Fruit fly (Drosophila melanogaster) whole organism, prepupa: ENCODE measurements around the gene CG12992.

Experiments used
- CG10631 ChIP-seq: fragments of 200-800 bp; sonication (Bioruptor generic); optimal IDR thresholded peaks from 2 replicates; lab custom pipeline; 2016; ENCODE audit warnings: missing biosample characterization, missing genetic modification characterization
- CG11294 ChIP-seq: fragments of 200-800 bp; sonication (Bioruptor generic); IDR thresholded peaks from 2 replicates; pipeline ENCODE4 v1.3.6; 2022; ENCODE audit warnings: missing biosample characterization, missing genetic modification characterization
- CG15336 ChIP-seq: fragments of 200-800 bp; sonication (Bioruptor generic); IDR thresholded peaks from 2 replicates; pipeline ENCODE4 v1.3.6; 2022; ENCODE audit warnings: missing biosample characterization, missing genetic modification characterization
- CG1621 ChIP-seq: fragments of 200-800 bp; sonication (Bioruptor generic); optimal IDR thresholded peaks from 3 replicates; lab custom pipeline; 2018; ENCODE audit warnings: missing biosample characterization, mild to moderate bottlenecking, missing genetic modification characterization
- CG16779 ChIP-seq: fragments of 200-800 bp; sonication (Bioruptor generic); optimal IDR thresholded peaks from 3 replicates; lab custom pipeline; 2017; ENCODE audit warnings: missing biosample characterization, mild to moderate bottlenecking, missing genetic modification characterization
- CG31627 ChIP-seq: fragments of 200-800 bp; sonication (Bioruptor generic); optimal IDR thresholded peaks from 3 replicates; lab custom pipeline; 2016; ENCODE audit warnings: missing biosample characterization, missing genetic modification characterization
- CG32006 ChIP-seq: fragments of 200-800 bp; sonication (Bioruptor generic); optimal IDR thresholded peaks from 3 replicates; lab custom pipeline; 2017; ENCODE audit warnings: missing biosample characterization, mild to moderate bottlenecking, missing genetic modification characterization
- CG34406 ChIP-seq: fragments of 200-800 bp; sonication (Bioruptor generic); optimal IDR thresholded peaks from 3 replicates; lab custom pipeline; 2016; ENCODE audit warnings: missing biosample characterization, missing genetic modification characterization
- CG3919 ChIP-seq: fragments of 200-800 bp; sonication (Bioruptor generic); optimal IDR thresholded peaks from 3 replicates; lab custom pipeline; 2016; ENCODE audit warnings: missing biosample characterization, missing genetic modification characterization
- CG4318 ChIP-seq: fragments of 200-800 bp; sonication (Bioruptor generic); optimal IDR thresholded peaks from 3 replicates; lab custom pipeline; 2017; ENCODE audit warnings: missing biosample characterization, mild to moderate bottlenecking, missing genetic modification characterization
- CG6792 ChIP-seq: fragments of 200-800 bp; sonication (Bioruptor generic); optimal IDR thresholded peaks from 3 replicates; lab custom pipeline; 2016; ENCODE audit warnings: missing biosample characterization, missing genetic modification characterization
- CG6854 ChIP-seq: fragments of 200-800 bp; sonication (Bioruptor generic); optimal IDR thresholded peaks from 2 replicates; lab custom pipeline; 2017; ENCODE audit warnings: missing biosample characterization, mild to moderate bottlenecking, missing genetic modification characterization
- CG7368 ChIP-seq: fragments of 200-800 bp; sonication (Bioruptor generic); optimal IDR thresholded peaks from 3 replicates; lab custom pipeline; 2016; ENCODE audit warnings: missing biosample characterization, missing genetic modification characterization
- CG8119 ChIP-seq: fragments of 200-800 bp; sonication (Bioruptor generic); IDR thresholded peaks from 3 replicates; pipeline ENCODE4 v1.3.6; 2022; ENCODE audit warnings: missing biosample characterization, missing genetic modification characterization
- CG8319 ChIP-seq: fragments of 200-800 bp; sonication (Bioruptor generic); optimal IDR thresholded peaks from 3 replicates; lab custom pipeline; 2016; ENCODE audit warnings: missing biosample characterization, missing genetic modification characterization
- CG8632 ChIP-seq: fragments of 200-800 bp; sonication (Bioruptor generic); optimal IDR thresholded peaks from 3 replicates; lab custom pipeline; 2016; ENCODE audit warnings: missing biosample characterization, missing genetic modification characterization
- CG9139 ChIP-seq: fragments of 200-800 bp; sonication (Bioruptor generic); optimal IDR thresholded peaks from 3 replicates; lab custom pipeline; 2017; ENCODE audit warnings: missing biosample characterization, mild to moderate bottlenecking, missing genetic modification characterization
- Eip75B ChIP-seq: fragments of 200-800 bp; sonication (Bioruptor generic); optimal IDR thresholded peaks from 3 replicates; lab custom pipeline; 2016; ENCODE audit warnings: missing biosample characterization, missing genetic modification characterization
- Eip78C ChIP-seq: fragments of 200-800 bp; sonication (Bioruptor generic); peaks from one replicate; lab custom pipeline; 2016; ENCODE audit warnings: missing biosample characterization, missing genetic modification characterization
- Eip93F ChIP-seq: fragments of 200-800 bp; sonication (Bioruptor generic); optimal IDR thresholded peaks from 2 replicates; lab custom pipeline; 2016; ENCODE audit warnings: missing biosample characterization, mild to moderate bottlenecking, missing genetic modification characterization
- Ets96B ChIP-seq: fragments of 200-800 bp; optimal IDR thresholded peaks from 2 replicates; lab custom pipeline; 2019; ENCODE audit warnings: missing biosample characterization, mild to moderate bottlenecking, missing genetic modification characterization, moderate library complexity
- Gug ChIP-seq: fragments of 200-800 bp; sonication (Bioruptor generic); IDR thresholded peaks from 2 replicates; pipeline ENCODE4 v1.3.6; 2022; ENCODE audit warnings: missing biosample characterization, missing genetic modification characterization
- Hr38 ChIP-seq: sonication (Bioruptor generic); optimal IDR thresholded peaks from 2 replicates; lab custom pipeline; 2016; ENCODE audit warnings: missing biosample characterization, missing genetic modification characterization
- Hr39 ChIP-seq: fragments of 200-800 bp; sonication (Bioruptor generic); optimal IDR thresholded peaks from 2 replicates; lab custom pipeline; 2016; ENCODE audit warnings: missing biosample characterization, missing genetic modification characterization
- Hr4 ChIP-seq: fragments of 200-800 bp; sonication (Bioruptor generic); optimal IDR thresholded peaks from 3 replicates; lab custom pipeline; 2016; ENCODE audit warnings: missing biosample characterization, missing genetic modification characterization
- Lpt ChIP-seq: fragments of 200-800 bp; sonication (Bioruptor generic); optimal IDR thresholded peaks from 3 replicates; lab custom pipeline; 2016; ENCODE audit warnings: missing biosample characterization, missing genetic modification characterization
- Met ChIP-seq: fragments of 200-800 bp; sonication (Bioruptor generic); optimal IDR thresholded peaks from 3 replicates; lab custom pipeline; 2016; ENCODE audit warnings: missing biosample characterization, missing genetic modification characterization
- OdsH ChIP-seq: fragments of 200-800 bp; sonication (Bioruptor generic); optimal IDR thresholded peaks from 3 replicates; lab custom pipeline; 2016; ENCODE audit warnings: missing biosample characterization, missing genetic modification characterization
- Sox102F ChIP-seq: fragments of 200-800 bp; sonication (Bioruptor generic); optimal IDR thresholded peaks from 2 replicates; lab custom pipeline; 2016; ENCODE audit warnings: missing biosample characterization, mild to moderate bottlenecking, missing genetic modification characterization
- Sox14 ChIP-seq: fragments of 200-800 bp; sonication (Bioruptor generic); optimal IDR thresholded peaks from 3 replicates; lab custom pipeline; 2016; ENCODE audit warnings: missing biosample characterization, missing genetic modification characterization
- achi ChIP-seq: fragments of 200-800 bp; sonication (Bioruptor generic); optimal IDR thresholded peaks from 3 replicates; lab custom pipeline; 2016; ENCODE audit warnings: missing biosample characterization, missing genetic modification characterization
- cyc ChIP-seq: fragments of 200-800 bp; sonication (Bioruptor generic); optimal IDR thresholded peaks from 3 replicates; lab custom pipeline; 2016; ENCODE audit warnings: missing biosample characterization, missing genetic modification characterization
- dac ChIP-seq: fragments of 200-800 bp; sonication (Bioruptor generic); optimal IDR thresholded peaks from 2 replicates; lab custom pipeline; 2017; ENCODE audit warnings: missing biosample characterization, mild to moderate bottlenecking, missing genetic modification characterization
- dsx ChIP-seq: fragments of 200-800 bp; optimal IDR thresholded peaks from 3 replicates; lab custom pipeline; 2019; ENCODE audit warnings: missing biosample characterization, mild to moderate bottlenecking, missing genetic modification characterization, moderate library complexity; ENCODE audit not compliant: poor library complexity, severe bottlenecking
- eg ChIP-seq: fragments of 200-800 bp; sonication (Bioruptor generic); IDR thresholded peaks from 3 replicates; pipeline ENCODE4 v1.3.6; 2022; ENCODE audit warnings: missing biosample characterization, missing genetic modification characterization
- esn ChIP-seq: fragments of 200-800 bp; sonication (Bioruptor generic); optimal IDR thresholded peaks from 2 replicates; lab custom pipeline; 2016; ENCODE audit warnings: missing biosample characterization, mild to moderate bottlenecking, missing genetic modification characterization, moderate library complexity
- fd59A ChIP-seq: fragments of 200-800 bp; sonication (Bioruptor generic); optimal IDR thresholded peaks from 2 replicates; lab custom pipeline; 2017; ENCODE audit warnings: missing biosample characterization, mild to moderate bottlenecking, missing genetic modification characterization, missing genetic modification reagents
- fd85E ChIP-seq: fragments of 200-800 bp; sonication (Bioruptor generic); optimal IDR thresholded peaks from 3 replicates; lab custom pipeline; 2016; ENCODE audit warnings: missing biosample characterization, missing genetic modification characterization
- fkh ChIP-seq: fragments of 200-800 bp; sonication (Bioruptor generic); optimal IDR thresholded peaks from 3 replicates; lab custom pipeline; 2017; ENCODE audit warnings: missing biosample characterization, mild to moderate bottlenecking, missing genetic modification characterization, moderate library complexity
- lz ChIP-seq: fragments of 200-800 bp; sonication (Bioruptor generic); optimal IDR thresholded peaks from 3 replicates; lab custom pipeline; 2016; ENCODE audit warnings: missing biosample characterization, missing genetic modification characterization
- pdm3 ChIP-seq: fragments of 200-800 bp; sonication (Bioruptor generic); optimal IDR thresholded peaks from 3 replicates; lab custom pipeline; 2016; ENCODE audit warnings: missing biosample characterization, missing genetic modification characterization
- salr ChIP-seq, 2 experiments: fragments of 200-800 bp; sonication (Bioruptor generic); optimal IDR thresholded peaks; 3 replicates each; lab custom pipeline; 2016 to 2018; ENCODE audit warnings: missing biosample characterization in 2 of 2, missing genetic modification characterization in 2 of 2, mild to moderate bottlenecking in 1 of 2
- spab ChIP-seq: fragments of 200-800 bp; sonication (Bioruptor generic); optimal IDR thresholded peaks from 2 replicates; lab custom pipeline; 2017; ENCODE audit warnings: missing biosample characterization, mild to moderate bottlenecking, missing genetic modification characterization, missing genetic modification reagents
- ss ChIP-seq, 2 experiments: fragments of 200-800 bp; sonication (Bioruptor generic); optimal IDR thresholded peaks; 2 replicates in 1 of 2; 3 replicates in 1 of 2; lab custom pipeline; 2017 to 2018; ENCODE audit warnings: mild to moderate bottlenecking in 2 of 2, missing biosample characterization in 2 of 2, missing genetic modification characterization in 2 of 2, moderate library complexity in 1 of 2
- svp ChIP-seq: fragments of 200-800 bp; sonication (Bioruptor generic); peaks from one replicate; lab custom pipeline; 2016; ENCODE audit warnings: missing biosample characterization, missing genetic modification characterization
- vri ChIP-seq: fragments of 200-800 bp; sonication (Bioruptor generic); optimal IDR thresholded peaks from 3 replicates; lab custom pipeline; 2016; ENCODE audit warnings: missing biosample characterization, mild to moderate bottlenecking, missing genetic modification characterization

The CG12992 gene

dm6 chrX:17561130-17561942 is 27.3 kb upstream of the CG12992 start, which contains the start of gene CG43658 (continued):
- TF ChIP-seq dsx (GFP tag; lab: Kevin White, UChicago) (peak; percentile 95), CG1621 (tag; lab: Kevin White, UChicago) (peak; percentile 90), CG8319 (GFP tag; lab: Kevin White, UChicago) (peak; percentile 87), svp (GFP tag; lab: Kevin White, UChicago) (peak; percentile 94), CG16779 (peak; percentile 94), Ets96B (peak; percentile 96), CG4318 (GFP tag; lab: Kevin White, UChicago) (peak; percentile 94), CG31627 (GFP tag; lab: Kevin White, UChicago) (peak; percentile 79), Hr4 (peak; percentile 91), CG7368 (GFP tag; lab: Kevin White, UChicago) (peak; percentile 85), achi (GFP tag; lab: Kevin White, UChicago) (peak; percentile 94), vri (peak; percentile 82), fd85E (GFP tag; lab: Kevin White, UChicago) (peak; percentile 84), CG9139 (GFP tag; lab: Kevin White, UChicago) (peak; percentile 94), CG11294 (GFP tag; lab: Robert Waterston, UW) (peak; percentile 79), CG10631 (GFP tag; lab: Kevin White, UChicago) (peak; percentile 95), esn (GFP tag; lab: Kevin White, UChicago) (peak; percentile 90), Eip75B (peak; percentile 93), CG6854 (GFP tag; lab: Kevin White, UChicago) (peak; percentile 89), salr (GFP tag; optimal IDR thresholded peaks at IDR 0.05; lab: Kevin White, UChicago) (peak; percentile 69 to 93), dac (peak; percentile 88), spab (GFP tag; lab: Kevin White, UChicago) (peak; percentile 96), Hr38 (GFP tag; lab: Kevin White, UChicago) (no peak), CG8632 (GFP tag; lab: Kevin White, UChicago) (peak; percentile 92), fd59A (GFP tag; lab: Kevin White, UChicago) (peak; percentile 94), CG34406 (GFP tag; lab: Kevin White, UChicago) (peak; percentile 91), CG8119 (GFP tag; lab: Robert Waterston, UW) (peak; percentile 97)
- TF ChIP-seq, all 60 proteins: peak for 58

- TF ChIP-seq CG1621 (tag; lab: Kevin White, UChicago) (peak; percentile 90), ss (GFP tag; optimal IDR thresholded peaks at IDR 0.05; lab: Kevin White, UChicago) (peak; percentile 95 to 97), fd59A (GFP tag; lab: Kevin White, UChicago) (peak; percentile 98), achi (GFP tag; lab: Kevin White, UChicago) (peak; percentile 94), Sox14 (GFP tag; lab: Kevin White, UChicago) (peak; percentile 97), OdsH (peak; percentile 97), fkh (GFP tag; lab: Kevin White, UChicago) (no peak), esn (GFP tag; lab: Kevin White, UChicago) (peak; percentile 96), Eip93F (peak; percentile 63), cyc (GFP tag; lab: Kevin White, UChicago) (peak; percentile 98), svp (GFP tag; lab: Kevin White, UChicago) (peak; percentile 99), CG8319 (GFP tag; lab: Kevin White, UChicago) (peak; percentile 93), CG32006 (GFP tag; lab: Kevin White, UChicago) (peak; percentile 98), eg (GFP tag; lab: Robert Waterston, UW) (peak; percentile 76; the same call in 2 of the 3 replicates), CG15336 (GFP tag; lab: Robert Waterston, UW) (peak; percentile 85), CG11294 (GFP tag; lab: Robert Waterston, UW) (peak; percentile 81), CG3919 (peak; percentile 97), Ets96B (peak; percentile 95), CG9139 (GFP tag; lab: Kevin White, UChicago) (peak; percentile 87), spab (GFP tag; lab: Kevin White, UChicago) (peak; percentile 97), Met (GFP tag; lab: Kevin White, UChicago) (peak; percentile 97), CG8632 (GFP tag; lab: Kevin White, UChicago) (peak; percentile 94), Sox102F (peak; percentile 92), lz (peak; percentile 97), Gug (GFP tag; lab: Robert Waterston, UW) (peak; percentile 91), vri (peak; percentile 76), dac (peak; percentile 96), CG4318 (GFP tag; lab: Kevin White, UChicago) (peak; percentile 97), CG6792 (GFP tag; lab: Kevin White, UChicago) (peak; percentile 96), CG8119 (GFP tag; lab: Robert Waterston, UW) (peak; percentile 89), Lpt (GFP tag; lab: Kevin White, UChicago) (peak; percentile 93), Eip78C (GFP tag; lab: Kevin White, UChicago) (peak; percentile 99), CG31627 (GFP tag; lab: Kevin White, UChicago) (peak; percentile 98), Hr39 (GFP tag; lab: Kevin White, UChicago) (peak; percentile 97), pdm3 (GFP tag; lab: Kevin White, UChicago) (peak; percentile 98)
Measured at dm6 chrX:17561943-17562313, 26.7 kb upstream of the CG12992 start.
